Worm (Caenorhabditis elegans): ENCODE data around the gene Y37E11B.6.

ce11 chrIV:3646338-3647154 is 47.4 kb upstream of the Y37E11B.6 start:
- TF ChIP-seq nhr-237 (tag; optimal IDR thresholded peaks at IDR 0.05): no peak
- TF ChIP-seq ceh-82 (tag; optimal IDR thresholded peaks at IDR 0.05): no peak
- TF ChIP-seq unc-39 (tag; optimal IDR thresholded peaks at IDR 0.05): no peak
- TF ChIP-seq nhr-28 (tag; optimal IDR thresholded peaks at IDR 0.05): no peak

Data from whole organism, L3 larva.